Worm (Caenorhabditis elegans) whole organism, late embryonic: Measurements from ENCODE around the gene epic-1.

ENCODE experiments used
- ama-1 ChIP-seq: fragments of 150-350 bp; optimal IDR thresholded peaks from 2 replicates; lab custom pipeline; 2014
- ceh-24 ChIP-seq: sonication (generic microtip); optimal IDR thresholded peaks from 2 replicates; lab custom pipeline; 2016; ENCODE audit warnings: mild to moderate bottlenecking, missing genetic modification characterization, missing compliant biosample characterization
- fkh-10 ChIP-seq: fragments of 150-350 bp; optimal IDR thresholded peaks from 2 replicates; lab custom pipeline; 2014; ENCODE audit warnings: missing biosample characterization, missing genetic modification reagents, missing genetic modification characterization

- TF ChIP-seq fkh-10 (GFP tag; lab: Kevin White, UChicago) = no peak
- TF ChIP-seq ceh-24 (tag; lab: Kevin White, UChicago) = no peak
- TF ChIP-seq ama-1 (lab: Kevin White, UChicago) = no peak
Observed at ce11 chrIV:17440001-17440400, 31.7 kb downstream of the epic-1 start, which contains the start of gene C06A12.19.
